Fruit fly (Drosophila melanogaster): ENCODE data around the gene GstT3.

- TF ChIP-seq fd96Ca (GFP tag; IDR thresholded peaks at IDR 0.05) (peak; percentile 60; the same call in 1 of the 3 replicates), Pif1A (GFP tag; optimal IDR thresholded peaks at IDR 0.05) (no peak)
Measured at dm6 chrX:20510540-20510939, 43.3 kb downstream of the GstT3 start, which contains the start of gene RhoGAP19D.
